Worm (Caenorhabditis elegans) whole organism, L4 larva: ENCODE measurements around the gene taf-7.1.

Source experiments
- F44E2.7 ChIP-seq: fragments of 200-800 bp; sonication (Bioruptor generic); IDR thresholded peaks from 2 replicates; pipeline ENCODE4 v2.1.2; 2022; ENCODE audit warnings: missing genetic modification characterization, missing compliant biosample characterization
- R02D3.7 ChIP-seq: fragments of 150-350 bp; sonication (generic microtip); optimal IDR thresholded peaks from 3 replicates; lab custom pipeline; 2014; ENCODE audit warnings: missing biosample characterization, missing genetic modification characterization
- ama-1 ChIP-seq: fragments of 150-350 bp; optimal IDR thresholded peaks from 2 replicates; lab custom pipeline; 2014; ENCODE audit warnings: inconsistent platforms, mixed read lengths
- ceh-28 ChIP-seq: fragments of 150-350 bp; optimal IDR thresholded peaks from 2 replicates; lab custom pipeline; 2014; ENCODE audit warnings: missing biosample characterization, missing genetic modification reagents, missing genetic modification characterization
- ceh-82 ChIP-seq: sonication (generic microtip); optimal IDR thresholded peaks from 2 replicates; lab custom pipeline; 2017; ENCODE audit warnings: missing biosample characterization, missing genetic modification characterization
- ces-1 ChIP-seq: fragments of 150-350 bp; sonication (generic microtip); optimal IDR thresholded peaks from 4 replicates; lab custom pipeline; 2014; ENCODE audit warnings: missing biosample characterization, missing genetic modification reagents, missing genetic modification characterization
- daf-16 ChIP-seq, 3 experiments: sonication (generic microtip); optimal IDR thresholded peaks; 2 replicates each; lab custom pipeline; 2016 to 2017; ENCODE audit warnings: missing genetic modification characterization in 3 of 3, missing genetic modification reagents in 3 of 3, mild to moderate bottlenecking in 2 of 3, missing compliant biosample characterization in 2 of 3, missing biosample characterization in 1 of 3, moderate library complexity in 1 of 3
- fkh-10 ChIP-seq: fragments of 150-350 bp; optimal IDR thresholded peaks from 2 replicates; lab custom pipeline; 2014; ENCODE audit warnings: missing biosample characterization, missing genetic modification reagents, missing genetic modification characterization
- lin-13 ChIP-seq: fragments of 150-350 bp; optimal IDR thresholded peaks from 2 replicates; lab custom pipeline; 2014; ENCODE audit warnings: missing biosample characterization, missing genetic modification reagents, missing genetic modification characterization
- mdl-1 ChIP-seq, 2 experiments: fragments of 150-350 bp in 1 of 2; sonication (generic microtip) in 1 of 2; optimal IDR thresholded peaks; 2 replicates each; lab custom pipeline; 2014 to 2017; ENCODE audit warnings: missing biosample characterization in 2 of 2, missing genetic modification characterization in 2 of 2
- mdt-29 ChIP-seq: fragments of 200-800 bp; sonication (Bioruptor generic); IDR thresholded peaks from 2 replicates; pipeline ENCODE4 v1.3.6; 2022; ENCODE audit warnings: missing genetic modification reagents, missing genetic modification characterization, missing compliant biosample characterization
- pqm-1 ChIP-seq: sonication (generic microtip); optimal IDR thresholded peaks from 2 replicates; lab custom pipeline; 2017; ENCODE audit warnings: missing biosample characterization, missing genetic modification characterization
- unc-39 ChIP-seq: sonication (generic microtip); optimal IDR thresholded peaks from 2 replicates; lab custom pipeline; 2017; ENCODE audit warnings: missing biosample characterization, missing genetic modification characterization

DNA sequence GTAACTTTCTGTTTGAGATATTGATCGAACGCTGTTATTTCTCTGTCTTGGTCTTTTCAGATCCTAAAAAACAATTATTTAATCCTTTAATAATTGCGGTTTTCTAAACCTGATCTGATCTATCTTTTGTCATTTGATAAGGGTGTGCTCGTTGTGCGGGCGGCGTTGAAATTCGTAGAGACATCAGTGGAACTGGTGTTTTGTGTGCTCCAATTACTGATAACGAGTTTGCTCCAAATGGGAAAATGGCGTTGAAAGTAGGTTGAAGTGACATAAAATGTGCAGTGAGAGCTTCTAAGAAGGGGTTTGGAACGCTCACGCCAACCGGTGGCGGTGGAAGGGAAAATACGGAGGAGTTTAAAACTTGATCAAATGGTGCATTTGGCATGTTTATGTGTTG is 17.2 kb upstream of the taf-7.1 start:
- TF ChIP-seq pqm-1 (peak; percentile 53), unc-39 (no peak), ama-1 (lab: Kevin White, UChicago) (no peak), mdl-1 (tag; optimal IDR thresholded peaks at IDR 0.05; lab: Kevin White, UChicago) (no peak), lin-13 (GFP tag; lab: Kevin White, UChicago) (no peak), fkh-10 (GFP tag; lab: Kevin White, UChicago) (no peak), ces-1 (GFP tag; lab: Kevin White, UChicago) (no peak), R02D3.7 (tag; lab: Kevin White, UChicago) (no peak), ceh-82 (tag; lab: Kevin White, UChicago) (no peak), mdt-29 (no peak), ceh-28 (no peak), daf-16 (GFP tag; optimal IDR thresholded peaks at IDR 0.05; lab: Kevin White, UChicago) (no peak), daf-16 (tag; optimal IDR thresholded peaks at IDR 0.05; lab: Kevin White, UChicago) (peak; percentile 37), F44E2.7 (GFP tag; lab: Robert Waterston, UW) (no peak)
